Worm (Caenorhabditis elegans) whole organism, L1 larva: ENCODE data around the gene F12F6.7.

Experiments
- ama-1 ChIP-seq: fragments of 150-350 bp; optimal IDR thresholded peaks from 2 replicates; lab custom pipeline; 2014
- elt-2 ChIP-seq: sonication (generic microtip); optimal IDR thresholded peaks from 2 replicates; lab custom pipeline; 2016; ENCODE audit warnings: missing genetic modification characterization, mild to moderate bottlenecking, inconsistent platforms, missing compliant biosample characterization, missing genetic modification reagents
- isw-1 ChIP-seq: fragments of 200-800 bp; sonication (Bioruptor generic); IDR thresholded peaks from 2 replicates; pipeline ENCODE4 v1.3.6; 2022; ENCODE audit warnings: missing genetic modification characterization, missing compliant biosample characterization
- lin-15B ChIP-seq: fragments of 150-350 bp; sonication (generic microtip); optimal IDR thresholded peaks from 3 replicates; lab custom pipeline; 2014; ENCODE audit warnings: missing biosample characterization, missing genetic modification characterization
- lin-39 ChIP-seq: fragments of 150-350 bp; optimal IDR thresholded peaks from 2 replicates; lab custom pipeline; 2014; ENCODE audit warnings: missing biosample characterization, missing genetic modification reagents, missing genetic modification characterization
- mdl-1 ChIP-seq, 2 experiments: fragments of 150-350 bp; optimal IDR thresholded peaks; 2 replicates each; lab custom pipeline; 2014 to 2017; ENCODE audit warnings: missing biosample characterization in 2 of 2, missing genetic modification characterization in 2 of 2, inconsistent platforms in 1 of 2
- nhr-19 ChIP-seq: fragments of 200-800 bp; sonication (Bioruptor generic); conservative IDR thresholded peaks from 2 replicates; pipeline ENCODE4 v1.3.6; 2022; ENCODE audit warnings: missing genetic modification characterization, missing compliant biosample characterization
- nhr-28 ChIP-seq: fragments of 150-350 bp; optimal IDR thresholded peaks from 2 replicates; lab custom pipeline; 2014; ENCODE audit warnings: missing biosample characterization, missing genetic modification characterization
- nhr-76 ChIP-seq: sonication (generic microtip); optimal IDR thresholded peaks from 2 replicates; lab custom pipeline; 2017; ENCODE audit warnings: missing biosample characterization, missing genetic modification characterization
- nhr-77 ChIP-seq: fragments of 150-350 bp; optimal IDR thresholded peaks from 2 replicates; lab custom pipeline; 2014; ENCODE audit warnings: missing biosample characterization, missing genetic modification characterization
- snpc-4 ChIP-seq: fragments of 150-350 bp; optimal IDR thresholded peaks from 2 replicates; lab custom pipeline; 2014; ENCODE audit warnings: missing biosample characterization, missing genetic modification characterization
- tbx-2 ChIP-seq: sonication (generic microtip); optimal IDR thresholded peaks from 2 replicates; lab custom pipeline; 2016; ENCODE audit warnings: missing genetic modification characterization, missing compliant biosample characterization
- zag-1 ChIP-seq: fragments of 150-350 bp; optimal IDR thresholded peaks from 2 replicates; lab custom pipeline; 2014; ENCODE audit warnings: missing biosample characterization, missing genetic modification characterization

DNA sequence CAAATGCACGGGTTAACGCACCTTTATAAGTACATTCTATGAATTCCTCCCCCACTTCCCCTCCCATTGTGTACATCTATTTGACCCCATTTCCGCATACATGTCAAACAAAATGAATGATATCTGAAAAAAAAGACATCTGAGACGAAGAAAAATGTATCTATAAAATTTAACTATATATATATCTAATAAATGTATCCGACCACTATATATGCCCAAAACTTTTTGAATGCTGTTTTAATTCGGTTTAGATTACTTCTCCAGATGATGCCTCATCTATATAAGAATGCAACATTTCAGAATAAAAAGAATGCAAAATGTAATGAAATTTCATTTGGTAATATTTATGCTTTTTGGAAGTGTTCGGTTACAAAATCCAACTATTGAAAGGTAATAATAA, 16.9 kb upstream of the F12F6.7 start, which contains the start of gene rib-1:
- TF ChIP-seq isw-1 (GFP tag; lab: Robert Waterston, UW) (no peak), elt-2 (tag; lab: Kevin White, UChicago) (no peak), mdl-1 (tag; optimal IDR thresholded peaks at IDR 0.05; lab: Kevin White, UChicago) (no peak), zag-1 (tag; lab: Kevin White, UChicago) (no peak), snpc-4 (tag; lab: Kevin White, UChicago) (no peak), nhr-28 (tag; lab: Kevin White, UChicago) (no peak), tbx-2 (tag; lab: Kevin White, UChicago) (no peak), nhr-76 (no peak), ama-1 (lab: Kevin White, UChicago) (no peak), lin-15B (tag; lab: Kevin White, UChicago) (no peak), nhr-77 (tag; lab: Kevin White, UChicago) (no peak), nhr-19 (no peak), lin-39 (tag; lab: Kevin White, UChicago) (no peak)
